Worm (Caenorhabditis elegans) whole organism, L1 larva: ENCODE results near the gene cyp-35B1.

Experiments used
- nhr-237 ChIP-seq: fragments of 150-350 bp; optimal IDR thresholded peaks from 2 replicates; lab custom pipeline; 2014; ENCODE audit warnings: missing biosample characterization, missing genetic modification characterization
- xbp-1 ChIP-seq: sonication (generic microtip); optimal IDR thresholded peaks from 2 replicates; lab custom pipeline; 2016; ENCODE audit warnings: missing genetic modification characterization, missing compliant biosample characterization

DNA sequence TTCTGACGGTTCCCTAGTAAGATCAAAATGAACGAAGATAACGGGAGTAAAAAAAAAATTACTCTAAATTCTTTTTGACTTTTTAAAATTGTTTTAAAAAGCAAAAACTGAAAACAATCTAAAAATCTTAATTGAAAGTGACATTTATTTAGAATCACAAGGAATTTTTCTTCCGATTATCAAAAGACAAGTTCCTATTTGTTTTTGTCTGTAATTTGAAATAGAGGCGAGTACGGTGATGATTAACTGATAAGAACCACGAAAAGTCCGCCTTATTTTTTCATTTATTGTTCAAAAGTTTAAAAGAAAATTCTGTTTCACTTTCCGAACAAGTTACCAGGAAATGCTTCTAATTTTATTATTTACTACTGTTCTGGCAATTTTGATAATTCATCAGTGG lies 10.9 kb downstream of the cyp-35B1 start, which contains the start of gene dach-1:
- no peak for TF ChIP-seq nhr-237
- no peak for TF ChIP-seq xbp-1 (tag; lab: Kevin White, UChicago)
